Worm (Caenorhabditis elegans) whole organism, L2 larva: ENCODE results near the gene R02D5.10.

Source experiments
- ZK546.5 ChIP-seq: sonication (generic microtip); optimal IDR thresholded peaks from 2 replicates; lab custom pipeline; 2017; ENCODE audit warnings: missing biosample characterization, missing genetic modification characterization
- egl-27 ChIP-seq: sonication (generic microtip); optimal IDR thresholded peaks from 3 replicates; lab custom pipeline; 2017; ENCODE audit warnings: missing biosample characterization, missing genetic modification reagents, missing genetic modification characterization
- elt-3 ChIP-seq: sonication (generic microtip); optimal IDR thresholded peaks from 2 replicates; lab custom pipeline; 2017; ENCODE audit warnings: missing biosample characterization, missing genetic modification characterization
- nhr-6 ChIP-seq: fragments of 150-350 bp; optimal IDR thresholded peaks from 2 replicates; lab custom pipeline; 2014; ENCODE audit warnings: missing biosample characterization, missing genetic modification characterization
- unc-62 ChIP-seq: fragments of 150-350 bp; optimal IDR thresholded peaks from 2 replicates; lab custom pipeline; 2014; ENCODE audit warnings: missing biosample characterization, missing genetic modification reagents, missing genetic modification characterization
- ztf-4 ChIP-seq: fragments of 150-350 bp; optimal IDR thresholded peaks from 2 replicates; lab custom pipeline; 2014; ENCODE audit warnings: missing biosample characterization, missing genetic modification characterization

DNA sequence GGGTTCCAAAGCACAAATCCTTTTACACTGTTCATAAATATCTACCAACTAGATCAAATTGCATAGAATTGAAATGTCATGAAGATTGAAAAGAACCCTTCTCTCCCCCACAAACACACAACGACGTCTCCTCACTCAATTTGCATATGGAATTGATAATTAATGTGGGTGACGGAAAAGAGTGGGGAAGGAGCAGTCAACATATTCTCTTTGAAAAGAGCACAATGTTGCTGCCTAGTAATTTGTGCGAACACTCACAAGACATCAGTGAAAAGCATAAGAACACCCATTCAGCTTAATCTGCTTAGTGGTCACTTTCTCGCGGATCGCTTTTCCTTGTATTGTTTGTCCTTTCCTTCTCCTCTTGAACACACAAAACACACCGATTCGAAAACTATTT, 14.4 kb downstream of the R02D5.10 start:
- TF ChIP-seq unc-62 (no peak), elt-3 (no peak), ZK546.5 (tag; lab: Kevin White, UChicago) (no peak), nhr-6 (tag; lab: Kevin White, UChicago) (no peak), egl-27 (no peak), ztf-4 (tag; lab: Kevin White, UChicago) (no peak)
